Fruit fly (Drosophila melanogaster) whole organism, embryonic: Measurements from ENCODE around the gene Pdi.

Source experiments
- Abd-B ChIP-seq: fragments of 200-800 bp; sonication (Bioruptor generic); optimal IDR thresholded peaks from 2 replicates; lab custom pipeline; 2018; ENCODE audit warnings: missing biosample characterization, mild to moderate bottlenecking, missing genetic modification characterization, moderate library complexity
- Adf1 ChIP-seq: fragments of 200-800 bp; sonication (Bioruptor generic); IDR thresholded peaks from 2 replicates; pipeline ENCODE4 v1.3.6; 2022; ENCODE audit warnings: missing biosample characterization, missing genetic modification characterization
- Blimp-1 ChIP-seq: fragments of 200-800 bp; sonication (Bioruptor generic); optimal IDR thresholded peaks from 3 replicates; lab custom pipeline; 2018; ENCODE audit warnings: missing biosample characterization, missing genetic modification characterization, mild to moderate bottlenecking, moderate library complexity, missing genetic modification reagents
- CG10147 ChIP-seq: fragments of 200-800 bp; sonication (Bioruptor generic); optimal IDR thresholded peaks from 2 replicates; lab custom pipeline; 2019; ENCODE audit warnings: missing biosample characterization, mild to moderate bottlenecking, missing genetic modification characterization, moderate library complexity
- CG11398 ChIP-seq: fragments of 200-800 bp; sonication (Bioruptor generic); optimal IDR thresholded peaks from 2 replicates; lab custom pipeline; 2016; ENCODE audit warnings: missing biosample characterization, missing genetic modification characterization
- CG18764 ChIP-seq: fragments of 200-800 bp; sonication (Bioruptor generic); optimal IDR thresholded peaks from 3 replicates; lab custom pipeline; 2016; ENCODE audit warnings: missing biosample characterization, missing genetic modification characterization
- CG2116 ChIP-seq: fragments of 200-800 bp; sonication (Bioruptor generic); optimal IDR thresholded peaks from 3 replicates; lab custom pipeline; 2018; ENCODE audit warnings: missing biosample characterization, mild to moderate bottlenecking, missing genetic modification characterization
- CG2678 ChIP-seq: fragments of 200-800 bp; sonication (Bioruptor generic); optimal IDR thresholded peaks from 3 replicates; lab custom pipeline; 2019; ENCODE audit warnings: missing biosample characterization, mild to moderate bottlenecking, missing genetic modification characterization, moderate library complexity
- CG30020 ChIP-seq: fragments of 200-800 bp; optimal IDR thresholded peaks from 2 replicates; lab custom pipeline; 2019; ENCODE audit warnings: missing biosample characterization, mild to moderate bottlenecking, missing genetic modification characterization, moderate library complexity
- CG32532 ChIP-seq: fragments of 200-800 bp; sonication (Bioruptor generic); IDR thresholded peaks from 2 replicates; pipeline ENCODE4 v1.3.6; 2022; ENCODE audit warnings: missing biosample characterization, missing genetic modification characterization
- CG33213 ChIP-seq: fragments of 200-800 bp; sonication (Bioruptor generic); optimal IDR thresholded peaks from 3 replicates; lab custom pipeline; 2016; ENCODE audit warnings: missing biosample characterization, missing genetic modification characterization
- CG33557 ChIP-seq: fragments of 200-800 bp; sonication (Bioruptor generic); optimal IDR thresholded peaks from 2 replicates; lab custom pipeline; 2019; ENCODE audit warnings: missing biosample characterization, mild to moderate bottlenecking, missing genetic modification characterization, moderate library complexity
- CG3726 ChIP-seq: fragments of 200-800 bp; sonication (Bioruptor generic); IDR thresholded peaks from 3 replicates; pipeline ENCODE4, ENCODE4 v1.3.6; 2022; ENCODE audit warnings: missing biosample characterization, missing genetic modification characterization
- CG4282 ChIP-seq: fragments of 200-800 bp; sonication (Bioruptor generic); optimal IDR thresholded peaks from 2 replicates; lab custom pipeline; 2016; ENCODE audit warnings: missing biosample characterization, missing genetic modification characterization
- CG4404 ChIP-seq: fragments of 200-800 bp; sonication (Bioruptor generic); IDR thresholded peaks from 2 replicates; pipeline ENCODE4 v1.3.6; 2022; ENCODE audit warnings: missing biosample characterization, missing genetic modification characterization
- CG5953 ChIP-seq: fragments of 200-800 bp; sonication (Bioruptor generic); IDR thresholded peaks from 2 replicates; pipeline ENCODE4 v1.3.6; 2022; ENCODE audit warnings: missing biosample characterization, missing genetic modification characterization
- CG6654 ChIP-seq: fragments of 200-800 bp; sonication (Bioruptor generic); optimal IDR thresholded peaks from 2 replicates; lab custom pipeline; 2017; ENCODE audit warnings: missing biosample characterization, mild to moderate bottlenecking, missing genetic modification characterization
- CG8478 ChIP-seq: fragments of >200 bp; optimal IDR thresholded peaks from 2 replicates; lab custom pipeline; 2018
- CG8944 ChIP-seq: fragments of 200-800 bp; sonication (Bioruptor generic); optimal IDR thresholded peaks from 3 replicates; lab custom pipeline; 2016; ENCODE audit warnings: missing biosample characterization, missing genetic modification characterization
- CkIIα-i1 ChIP-seq: fragments of 200-800 bp; sonication (Bioruptor generic); IDR thresholded peaks from 2 replicates; pipeline ENCODE4 v1.3.6; 2022; ENCODE audit warnings: missing biosample characterization, missing genetic modification characterization
- D ChIP-seq, 2 experiments: fragments of 200-800 bp in 1 of 2; fragments of >200 bp in 1 of 2; sonication (Bioruptor generic) in 1 of 2; optimal IDR thresholded peaks; 2 replicates in 1 of 2; 3 replicates in 1 of 2; lab custom pipeline; 2017; ENCODE audit warnings: mild to moderate bottlenecking in 1 of 2, missing biosample characterization in 1 of 2, missing genetic modification characterization in 1 of 2, missing genetic modification reagents in 1 of 2
- Dip2 ChIP-seq: fragments of 200-800 bp; sonication (Bioruptor generic); IDR thresholded peaks from 2 replicates; pipeline ENCODE4 v1.3.6; 2022; ENCODE audit warnings: missing biosample characterization, missing genetic modification characterization
- E2f1 ChIP-seq: fragments of 200-800 bp; sonication (Bioruptor generic); IDR thresholded peaks from 2 replicates; pipeline ENCODE4 v1.3.6; 2022; ENCODE audit warnings: missing biosample characterization, missing genetic modification characterization
- Meics ChIP-seq: fragments of 200-800 bp; sonication (Bioruptor generic); optimal IDR thresholded peaks from 2 replicates; lab custom pipeline; 2017; ENCODE audit warnings: missing biosample characterization, mild to moderate bottlenecking, missing genetic modification characterization
- Mes4 ChIP-seq: fragments of 200-800 bp; sonication (Bioruptor generic); optimal IDR thresholded peaks from 2 replicates; lab custom pipeline; 2016; ENCODE audit warnings: missing biosample characterization, missing genetic modification characterization
- NC2α ChIP-seq: fragments of 200-800 bp; sonication (Bioruptor generic); optimal IDR thresholded peaks from 2 replicates; lab custom pipeline; 2016; ENCODE audit warnings: missing biosample characterization, missing genetic modification characterization
- Rfx ChIP-seq: fragments of 200-800 bp; sonication (Bioruptor generic); IDR thresholded peaks from 2 replicates; pipeline ENCODE4 v1.3.6; 2022; ENCODE audit warnings: missing biosample characterization, missing genetic modification characterization
- Tbp ChIP-seq: fragments of >200 bp; optimal IDR thresholded peaks from 2 replicates; lab custom pipeline; 2018; ENCODE audit warnings: missing biosample characterization, missing genetic modification characterization
- ac ChIP-seq: fragments of 200-800 bp; sonication (Bioruptor generic); optimal IDR thresholded peaks from 3 replicates; lab custom pipeline; 2017; ENCODE audit warnings: missing biosample characterization, mild to moderate bottlenecking, missing genetic modification characterization
- caup ChIP-seq: fragments of 200-800 bp; sonication (Bioruptor generic); optimal IDR thresholded peaks from 3 replicates; lab custom pipeline; 2017; ENCODE audit warnings: missing biosample characterization, mild to moderate bottlenecking, missing genetic modification characterization, moderate library complexity; ENCODE audit not compliant: severe bottlenecking
- chif ChIP-seq, 2 experiments: fragments of 200-800 bp; sonication (Bioruptor generic); optimal IDR thresholded peaks; 3 replicates each; lab custom pipeline; 2016; ENCODE audit warnings: missing biosample characterization in 2 of 2, missing genetic modification characterization in 2 of 2
- chn ChIP-seq: fragments of 200-800 bp; sonication (Bioruptor generic); optimal IDR thresholded peaks from 2 replicates; lab custom pipeline; 2016; ENCODE audit warnings: missing biosample characterization, missing genetic modification characterization
- cwo ChIP-seq: fragments of 200-800 bp; sonication (Bioruptor generic); optimal IDR thresholded peaks from 3 replicates; lab custom pipeline; 2017; ENCODE audit warnings: missing biosample characterization, missing genetic modification characterization, mild to moderate bottlenecking, moderate library complexity, missing genetic modification reagents
- ewg ChIP-seq: fragments of 200-800 bp; sonication (Bioruptor generic); optimal IDR thresholded peaks from 3 replicates; lab custom pipeline; 2017; ENCODE audit warnings: mild to moderate bottlenecking, missing biosample characterization, missing genetic modification reagents, missing genetic modification characterization
- gem ChIP-seq: fragments of 200-800 bp; sonication (Bioruptor generic); optimal IDR thresholded peaks from 2 replicates; lab custom pipeline; 2019; ENCODE audit warnings: missing biosample characterization, mild to moderate bottlenecking, missing genetic modification characterization, moderate library complexity
- gfzf ChIP-seq: fragments of 200-800 bp; sonication (Bioruptor generic); optimal IDR thresholded peaks from 2 replicates; lab custom pipeline; 2016; ENCODE audit warnings: missing biosample characterization, mild to moderate bottlenecking, missing genetic modification characterization, moderate library complexity
- grau ChIP-seq: fragments of 200-800 bp; optimal IDR thresholded peaks from 3 replicates; lab custom pipeline; 2019; ENCODE audit warnings: missing biosample characterization, mild to moderate bottlenecking, missing genetic modification characterization, moderate library complexity
- gro ChIP-seq: fragments of 200-800 bp; sonication (Bioruptor generic); optimal IDR thresholded peaks from 2 replicates; lab custom pipeline; 2016; ENCODE audit warnings: missing biosample characterization, missing genetic modification characterization
- lov ChIP-seq, 2 experiments: fragments of 200-800 bp in 1 of 2; fragments of >200 bp in 1 of 2; sonication (Bioruptor generic) in 1 of 2; IDR thresholded peaks in 1 of 2; optimal IDR thresholded peaks in 1 of 2; 2 replicates in 1 of 2; 3 replicates in 1 of 2; pipeline versions ENCODE4 v1.3.6 to Lab custom; 2017 to 2022; ENCODE audit warnings: missing biosample characterization in 1 of 2, missing genetic modification characterization in 1 of 2
- luna ChIP-seq: fragments of 200-800 bp; sonication (Bioruptor generic); optimal IDR thresholded peaks from 2 replicates; lab custom pipeline; 2016; ENCODE audit warnings: missing biosample characterization, missing genetic modification characterization
- pb ChIP-seq: fragments of 200-800 bp; sonication (Bioruptor generic); optimal IDR thresholded peaks from 3 replicates; lab custom pipeline; 2016; ENCODE audit warnings: missing biosample characterization, missing genetic modification characterization
- so ChIP-seq: fragments of 200-800 bp; sonication (Bioruptor generic); IDR thresholded peaks from 3 replicates; pipeline ENCODE4 v1.3.6; 2022; ENCODE audit warnings: missing biosample characterization, missing genetic modification characterization
- tio ChIP-seq: fragments of 200-800 bp; sonication (Bioruptor generic); optimal IDR thresholded peaks from 2 replicates; lab custom pipeline; 2017; ENCODE audit warnings: missing biosample characterization, missing genetic modification characterization, inconsistent platforms
- trem ChIP-seq: fragments of 200-800 bp; optimal IDR thresholded peaks from 3 replicates; lab custom pipeline; 2019; ENCODE audit warnings: missing biosample characterization, mild to moderate bottlenecking, missing genetic modification characterization, moderate library complexity
- wek ChIP-seq: fragments of 200-800 bp; sonication (Bioruptor generic); optimal IDR thresholded peaks from 3 replicates; lab custom pipeline; 2018; ENCODE audit warnings: missing biosample characterization, mild to moderate bottlenecking, missing genetic modification characterization, moderate library complexity
- zf30C ChIP-seq: fragments of 200-800 bp; sonication (Bioruptor generic); optimal IDR thresholded peaks from 3 replicates; lab custom pipeline; 2018; ENCODE audit warnings: missing biosample characterization, mild to moderate bottlenecking, missing genetic modification characterization
- zfh2 ChIP-seq: fragments of 200-800 bp; sonication (Bioruptor generic); optimal IDR thresholded peaks from 2 replicates; lab custom pipeline; 2016; ENCODE audit warnings: missing biosample characterization, missing genetic modification characterization

The Pdi gene

dm6 chr3L:15136659-15137572 lies 5.7 kb downstream of the Pdi start, which contains the start of gene CG12316 (continued):
- TF ChIP-seq cwo (GFP tag; lab: Kevin White, UChicago) (peak; percentile 90), CG2678 (tag; lab: Kevin White, UChicago) (peak; percentile 94), so (GFP tag; lab: Robert Waterston, UW) (peak; percentile 85), trem (peak; percentile 91), CG11398 (GFP tag; lab: Kevin White, UChicago) (peak; percentile 91), pb (GFP tag; lab: Kevin White, UChicago) (peak; percentile 94), CG8944 (peak; percentile 90), ac (peak; percentile 90), CG33557 (GFP tag; lab: Kevin White, UChicago) (peak; percentile 96), CG6654 (GFP tag; lab: Kevin White, UChicago) (peak; percentile 74), gem (tag; lab: Kevin White, UChicago) (peak; percentile 95), Mes4 (peak; percentile 95), zf30C (GFP tag; lab: Kevin White, UChicago) (peak; percentile 36), Dip2 (no peak), CG10147 (GFP tag; lab: Kevin White, UChicago) (peak; percentile 89), tio (peak; percentile 79), caup (peak; percentile 90), CG5953 (GFP tag; lab: Robert Waterston, UW) (peak; percentile 76), CG4404 (GFP tag; lab: Robert Waterston, UW) (peak; percentile 83), Meics (GFP tag; lab: Kevin White, UChicago) (peak; percentile 93), ewg (GFP tag; lab: Kevin White, UChicago) (peak; percentile 79), grau (tag; lab: Kevin White, UChicago) (peak; percentile 91), CG4282 (peak; percentile 72), CG3726 (GFP tag; lab: Robert Waterston, UW) (peak; percentile 73; the same call in 2 of the 3 replicates), CG18764 (GFP tag; lab: Kevin White, UChicago) (peak; percentile 80), NC2α (peak; percentile 85), CG33213 (peak; percentile 92), D (optimal IDR thresholded peaks at IDR 0.05; lab: Kevin White, UChicago) (peak; percentile 23), D (GFP tag; optimal IDR thresholded peaks at IDR 0.05; lab: Kevin White, UChicago) (peak; percentile 93), wek (peak; percentile 86), chif (GFP tag; optimal IDR thresholded peaks at IDR 0.05; lab: Kevin White, UChicago) (peak; percentile 86 to 92), Blimp-1 (GFP tag; lab: Kevin White, UChicago) (peak; percentile 84), Tbp (no peak), Adf1 (GFP tag; lab: Robert Waterston, UW) (peak; percentile 57), lov (optimal IDR thresholded peaks at IDR 0.05; lab: Kevin White, UChicago) (no peak), lov (GFP tag; IDR thresholded peaks at IDR 0.05; lab: Robert Waterston, UW) (peak; percentile 74; the same call in 2 of the 3 replicates), luna (GFP tag; lab: Kevin White, UChicago) (peak; percentile 77), chn (GFP tag; lab: Kevin White, UChicago) (peak; percentile 91), CG2116 (peak; percentile 50), CG32532 (peak; percentile 73), Rfx (GFP tag; lab: Robert Waterston, UW) (peak; percentile 87), CG8478 (lab: Kevin White, UChicago) (no peak), zfh2 (GFP tag; lab: Kevin White, UChicago) (peak; percentile 92), gro (GFP tag; lab: Kevin White, UChicago) (peak; percentile 92), Abd-B (GFP tag; lab: Kevin White, UChicago) (peak; percentile 77), CkIIα-i1 (GFP tag; lab: Robert Waterston, UW) (0 out of 2 replicates have a peak, but pooled peaks have one; percentile 34), CG30020 (tag; lab: Kevin White, UChicago) (peak; percentile 77), E2f1 (GFP tag; lab: Robert Waterston, UW) (peak; percentile 77), gfzf (no peak)
